Fruit fly (Drosophila melanogaster): ENCODE measurements around the gene HisCl1.

The HisCl1 gene

dm6 chr3R:11780181-11780688 lies 6.7 kb upstream of the HisCl1 start:
- TF ChIP-seq CTCF (optimal IDR thresholded peaks at IDR 0.05) (no peak), CG8478 (optimal IDR thresholded peaks at IDR 0.05) (no peak)

- TF ChIP-seq CG8478 (optimal IDR thresholded peaks at IDR 0.05) = no peak
- TF ChIP-seq CTCF (optimal IDR thresholded peaks at IDR 0.05) = no peak
These were observed 9.8 kb downstream of the HisCl1 start, which contains the start of gene Sbf for dm6 chr3R:11796780-11797179. Gene Sbf (minus strand): TSS chr3R:11796948.

- TF ChIP-seq CTCF (optimal IDR thresholded peaks at IDR 0.05) (no peak), CG8478 (optimal IDR thresholded peaks at IDR 0.05) (no peak)
These were observed 18.6 kb downstream of the HisCl1 start for dm6 chr3R:11805584-11805983.

- TF ChIP-seq CG8478 (optimal IDR thresholded peaks at IDR 0.05) = no peak
- no peak for TF ChIP-seq CTCF (optimal IDR thresholded peaks at IDR 0.05)
These were observed 19.8 kb downstream of the HisCl1 start for dm6 chr3R:11806753-11807152.

dm6 chr3R:11807641-11808040 lies 20.7 kb downstream of the HisCl1 start:
- no peak for TF ChIP-seq CTCF (optimal IDR thresholded peaks at IDR 0.05)
- TF ChIP-seq CG8478 (optimal IDR thresholded peaks at IDR 0.05) = no peak

dm6 chr3R:11809620-11810019 lies 22.6 kb downstream of the HisCl1 start:
- no peak for TF ChIP-seq CG8478 (optimal IDR thresholded peaks at IDR 0.05)
- TF ChIP-seq CTCF (optimal IDR thresholded peaks at IDR 0.05) = no peak

dm6 chr3R:11810831-11811484 lies 24.0 kb downstream of the HisCl1 start:
- TF ChIP-seq CTCF (optimal IDR thresholded peaks at IDR 0.05) (no peak), CG8478 (optimal IDR thresholded peaks at IDR 0.05) (no peak)

- TF ChIP-seq CTCF (optimal IDR thresholded peaks at IDR 0.05) (no peak), CG8478 (optimal IDR thresholded peaks at IDR 0.05) (no peak)
These were observed 25.5 kb downstream of the HisCl1 start for dm6 chr3R:11812479-11812878.

- TF ChIP-seq CG8478 (optimal IDR thresholded peaks at IDR 0.05) (no peak), CTCF (optimal IDR thresholded peaks at IDR 0.05) (no peak)
These were observed 26.0 kb downstream of the HisCl1 start, which contains the start of gene ClC-a for dm6 chr3R:11812881-11813466. Gene ClC-a (minus strand): TSS chr3R:11813207.

- no peak for TF ChIP-seq CTCF (optimal IDR thresholded peaks at IDR 0.05)
- TF ChIP-seq CG8478 (optimal IDR thresholded peaks at IDR 0.05) = no peak
These were observed 32.1 kb downstream of the HisCl1 start, which contains the start of the genes COX5A and glo for dm6 chr3R:11818930-11819639. Gene COX5A (plus strand): TSS chr3R:11819359. Gene glo (minus strand): TSS chr3R:11819420.

- TF ChIP-seq CG8478 (optimal IDR thresholded peaks at IDR 0.05) (no peak), CTCF (optimal IDR thresholded peaks at IDR 0.05) (no peak)
These were observed 32.6 kb downstream of the HisCl1 start for dm6 chr3R:11819640-11819979.

dm6 chr3R:11820148-11820547 lies 33.2 kb downstream of the HisCl1 start:
- no peak for TF ChIP-seq CTCF (optimal IDR thresholded peaks at IDR 0.05)
- no peak for TF ChIP-seq CG8478 (optimal IDR thresholded peaks at IDR 0.05)

- TF ChIP-seq CTCF (optimal IDR thresholded peaks at IDR 0.05) = no peak
- TF ChIP-seq CG8478 (optimal IDR thresholded peaks at IDR 0.05) = no peak
These were observed 34.8 kb downstream of the HisCl1 start for dm6 chr3R:11821800-11822199.

- TF ChIP-seq CG8478 (optimal IDR thresholded peaks at IDR 0.05) = no peak
- peak in 1 of 2 experiments; percentile 5 for TF ChIP-seq CTCF (optimal IDR thresholded peaks at IDR 0.05)
These were observed 35.3 kb downstream of the HisCl1 start, which contains the start of gene Kyat for dm6 chr3R:11822266-11822665. Gene Kyat (minus strand): TSS chr3R:11822493.

dm6 chr3R:11830757-11831586 lies 44.0 kb downstream of the HisCl1 start:
- TF ChIP-seq CTCF (optimal IDR thresholded peaks at IDR 0.05) (no peak), CG8478 (optimal IDR thresholded peaks at IDR 0.05) (no peak)

Measured in S2 (cell line).